Fruit fly (Drosophila melanogaster) whole organism, embryonic: ENCODE data around the gene CG42449.
A peak's percentile ranks its signal among the peaks of the same experiment; 100 is the strongest.

Experiments used
- Antp ChIP-seq: fragments of 200-800 bp; sonication (Bioruptor generic); optimal IDR thresholded peaks from 3 replicates; lab custom pipeline; 2016; ENCODE audit warnings: missing biosample characterization, missing genetic modification characterization
- CG10267 ChIP-seq: fragments of 200-800 bp; sonication (Bioruptor generic); optimal IDR thresholded peaks from 2 replicates; lab custom pipeline; 2018; ENCODE audit warnings: missing biosample characterization, mild to moderate bottlenecking, missing genetic modification characterization, moderate library complexity
- CG11560 ChIP-seq: fragments of 200-800 bp; sonication (Bioruptor generic); IDR thresholded peaks from 3 replicates; pipeline ENCODE4 v1.3.6; 2022; ENCODE audit warnings: missing biosample characterization, missing genetic modification characterization
- CG11695 ChIP-seq: fragments of 200-800 bp; sonication (Bioruptor generic); IDR thresholded peaks from 3 replicates; pipeline ENCODE4 v1.3.6; 2022; ENCODE audit warnings: missing biosample characterization, missing genetic modification characterization
- CG12155 ChIP-seq: fragments of 200-800 bp; sonication (Bioruptor generic); optimal IDR thresholded peaks from 3 replicates; lab custom pipeline; 2016; ENCODE audit warnings: missing biosample characterization, missing genetic modification characterization
- CG14710 ChIP-seq: fragments of 200-800 bp; sonication (Bioruptor generic); optimal IDR thresholded peaks from 3 replicates; lab custom pipeline; 2019; ENCODE audit warnings: missing biosample characterization, mild to moderate bottlenecking, missing genetic modification characterization, moderate library complexity
- CG1603 ChIP-seq: fragments of 200-800 bp; sonication (Bioruptor generic); optimal IDR thresholded peaks from 2 replicates; lab custom pipeline; 2019; ENCODE audit warnings: missing biosample characterization, mild to moderate bottlenecking, missing genetic modification characterization, moderate library complexity
- CG17186 ChIP-seq: fragments of 200-800 bp; sonication (Bioruptor generic); optimal IDR thresholded peaks from 3 replicates; lab custom pipeline; 2017; ENCODE audit warnings: missing biosample characterization, missing genetic modification reagents, missing genetic modification characterization
- CG18764 ChIP-seq: fragments of 200-800 bp; sonication (Bioruptor generic); optimal IDR thresholded peaks from 3 replicates; lab custom pipeline; 2016; ENCODE audit warnings: missing biosample characterization, missing genetic modification characterization
- CG31365 ChIP-seq: fragments of 200-800 bp; sonication (Bioruptor generic); optimal IDR thresholded peaks from 2 replicates; lab custom pipeline; 2018; ENCODE audit warnings: missing biosample characterization, mild to moderate bottlenecking, missing genetic modification characterization
- CG31388 ChIP-seq: fragments of 200-800 bp; sonication (Bioruptor generic); optimal IDR thresholded peaks from 2 replicates; lab custom pipeline; 2016; ENCODE audit warnings: missing biosample characterization, missing genetic modification characterization
- CG31441 ChIP-seq: fragments of 200-800 bp; sonication (Bioruptor generic); IDR thresholded peaks from 2 replicates; pipeline ENCODE4 v1.3.6; 2022; ENCODE audit warnings: missing biosample characterization, missing genetic modification characterization
- CG33557 ChIP-seq: fragments of 200-800 bp; sonication (Bioruptor generic); optimal IDR thresholded peaks from 2 replicates; lab custom pipeline; 2019; ENCODE audit warnings: missing biosample characterization, mild to moderate bottlenecking, missing genetic modification characterization, moderate library complexity
- CG4707 ChIP-seq: fragments of 200-800 bp; sonication (Bioruptor generic); optimal IDR thresholded peaks from 2 replicates; lab custom pipeline; 2018; ENCODE audit warnings: missing biosample characterization, mild to moderate bottlenecking, missing genetic modification characterization, moderate library complexity
- CG6683 ChIP-seq: fragments of 200-800 bp; sonication (Bioruptor generic); optimal IDR thresholded peaks from 2 replicates; lab custom pipeline; 2017; ENCODE audit warnings: missing biosample characterization, mild to moderate bottlenecking, missing genetic modification characterization, missing genetic modification reagents
- CG7372 ChIP-seq: fragments of 200-800 bp; sonication (Bioruptor generic); IDR thresholded peaks from 2 replicates; pipeline ENCODE4 v1.3.6; 2022; ENCODE audit warnings: missing biosample characterization, missing genetic modification characterization
- CG9817 ChIP-seq: fragments of 200-800 bp; sonication (Bioruptor generic); optimal IDR thresholded peaks from 2 replicates; lab custom pipeline; 2018; ENCODE audit warnings: missing biosample characterization, mild to moderate bottlenecking, missing genetic modification characterization, moderate library complexity
- Dek ChIP-seq: fragments of 200-800 bp; sonication (Bioruptor generic); optimal IDR thresholded peaks from 3 replicates; lab custom pipeline; 2019; ENCODE audit warnings: missing biosample characterization, mild to moderate bottlenecking, missing genetic modification characterization, moderate library complexity
- Dfd ChIP-seq, 2 experiments: fragments of >200 bp; optimal IDR thresholded peaks; 2 replicates each; lab custom pipeline; 2017; ENCODE audit warnings: missing biosample characterization in 2 of 2, missing genetic modification characterization in 2 of 2
- Dip2 ChIP-seq: fragments of 200-800 bp; sonication (Bioruptor generic); IDR thresholded peaks from 2 replicates; pipeline ENCODE4 v1.3.6; 2022; ENCODE audit warnings: missing biosample characterization, missing genetic modification characterization
- Dref ChIP-seq: fragments of 200-800 bp; sonication (Bioruptor generic); IDR thresholded peaks from 2 replicates; pipeline ENCODE4 v1.3.6; 2022; ENCODE audit warnings: missing biosample characterization, missing genetic modification characterization
- Eip74EF ChIP-seq, 2 experiments: fragments of 200-800 bp in 1 of 2; fragments of >200 bp in 1 of 2; sonication (Bioruptor generic) in 1 of 2; optimal IDR thresholded peaks; 2 replicates each; lab custom pipeline; 2017 to 2019; ENCODE audit warnings: missing biosample characterization in 2 of 2, missing genetic modification characterization in 2 of 2, mild to moderate bottlenecking in 1 of 2, moderate library complexity in 1 of 2
- Elba2 ChIP-seq: fragments of 200-800 bp; sonication (Bioruptor generic); optimal IDR thresholded peaks from 3 replicates; lab custom pipeline; 2016; ENCODE audit warnings: missing biosample characterization, missing genetic modification characterization
- HLH3B ChIP-seq: fragments of 200-800 bp; sonication (Bioruptor generic); IDR thresholded peaks from 2 replicates; pipeline ENCODE4 v1.3.6; 2022; ENCODE audit warnings: missing biosample characterization, missing genetic modification characterization
- HLH54F ChIP-seq: fragments of 200-800 bp; sonication (Bioruptor generic); optimal IDR thresholded peaks from 3 replicates; lab custom pipeline; 2016; ENCODE audit warnings: missing biosample characterization, missing genetic modification characterization
- Kr ChIP-seq: fragments of 200-800 bp; sonication (Bioruptor generic); optimal IDR thresholded peaks from 2 replicates; lab custom pipeline; 2017; ENCODE audit warnings: missing biosample characterization, mild to moderate bottlenecking, missing genetic modification characterization
- Lim3 ChIP-seq: fragments of 200-800 bp; sonication (Bioruptor generic); IDR thresholded peaks from 2 replicates; pipeline ENCODE4 v1.3.6; 2022; ENCODE audit warnings: missing biosample characterization, missing genetic modification characterization
- NC2α ChIP-seq: fragments of 200-800 bp; sonication (Bioruptor generic); optimal IDR thresholded peaks from 2 replicates; lab custom pipeline; 2016; ENCODE audit warnings: missing biosample characterization, missing genetic modification characterization
- NK7.1 ChIP-seq: fragments of 200-800 bp; sonication (Bioruptor generic); optimal IDR thresholded peaks from 3 replicates; lab custom pipeline; 2016; ENCODE audit warnings: missing biosample characterization, missing genetic modification characterization
- Oli ChIP-seq: fragments of 200-800 bp; sonication (Bioruptor generic); optimal IDR thresholded peaks from 2 replicates; lab custom pipeline; 2018; ENCODE audit warnings: missing biosample characterization, mild to moderate bottlenecking, missing genetic modification characterization, moderate library complexity
- Opbp ChIP-seq: fragments of 200-800 bp; sonication (Bioruptor generic); IDR thresholded peaks from 3 replicates; pipeline ENCODE4 v1.3.6; 2022; ENCODE audit warnings: missing biosample characterization, missing genetic modification characterization; ENCODE audit not compliant: partially characterized antibody
- Poxn ChIP-seq: fragments of 200-800 bp; sonication (Bioruptor generic); IDR thresholded peaks from 2 replicates; pipeline ENCODE4 v1.3.6; 2022; ENCODE audit warnings: missing biosample characterization, missing genetic modification characterization
- Taf1 ChIP-seq: fragments of 200-800 bp; sonication (Bioruptor generic); IDR thresholded peaks from 2 replicates; pipeline ENCODE4 v1.3.6; 2022; ENCODE audit warnings: missing biosample characterization, missing genetic modification characterization
- ash1 ChIP-seq: fragments of 200-800 bp; sonication (Bioruptor generic); optimal IDR thresholded peaks from 2 replicates; lab custom pipeline; 2018; ENCODE audit warnings: missing biosample characterization, mild to moderate bottlenecking, missing genetic modification characterization
- bbx ChIP-seq: fragments of 200-800 bp; sonication (Bioruptor generic); IDR thresholded peaks from 2 replicates; pipeline ENCODE4 v1.3.6; 2022; ENCODE audit warnings: missing biosample characterization, missing genetic modification characterization; ENCODE audit not compliant: partially characterized antibody
- dimm ChIP-seq: fragments of 200-800 bp; sonication (Bioruptor generic); IDR thresholded peaks from 2 replicates; pipeline ENCODE4 v1.3.6; 2022; ENCODE audit warnings: missing biosample characterization, missing genetic modification characterization
- gem ChIP-seq: fragments of 200-800 bp; sonication (Bioruptor generic); optimal IDR thresholded peaks from 2 replicates; lab custom pipeline; 2019; ENCODE audit warnings: missing biosample characterization, mild to moderate bottlenecking, missing genetic modification characterization, moderate library complexity
- grn ChIP-seq: fragments of 200-800 bp; sonication (Bioruptor generic); optimal IDR thresholded peaks from 3 replicates; lab custom pipeline; 2017; ENCODE audit warnings: missing biosample characterization, missing genetic modification characterization
- her ChIP-seq: fragments of 200-800 bp; sonication (Bioruptor generic); optimal IDR thresholded peaks from 2 replicates; lab custom pipeline; 2016; ENCODE audit warnings: missing biosample characterization, missing genetic modification characterization
- ind ChIP-seq: fragments of 200-800 bp; sonication (Bioruptor generic); optimal IDR thresholded peaks from 3 replicates; lab custom pipeline; 2016; ENCODE audit warnings: missing biosample characterization, missing genetic modification characterization
- lbe ChIP-seq: fragments of 200-800 bp; sonication (Bioruptor generic); optimal IDR thresholded peaks from 2 replicates; lab custom pipeline; 2016; ENCODE audit warnings: missing biosample characterization, mild to moderate bottlenecking, missing genetic modification characterization
- otp ChIP-seq: fragments of 200-800 bp; sonication (Bioruptor generic); IDR thresholded peaks from 3 replicates; pipeline ENCODE4, ENCODE4 v1.3.6; 2022; ENCODE audit warnings: missing biosample characterization, missing genetic modification characterization
- pan ChIP-seq, 4 experiments: fragments of >200 bp in 3 of 4; fragments of 200-800 bp in 1 of 4; sonication (Bioruptor generic) in 1 of 4; optimal IDR thresholded peaks in 3 of 4; IDR thresholded peaks in 1 of 4; 2 replicates each; pipeline versions ENCODE4 v1.3.6 to Lab custom; 2017 to 2022; ENCODE audit warnings: missing biosample characterization in 2 of 4, missing genetic modification characterization in 2 of 4, mixed read lengths in 1 of 4
- pnt ChIP-seq: fragments of 200-800 bp; sonication (Bioruptor generic); optimal IDR thresholded peaks from 3 replicates; lab custom pipeline; 2016; ENCODE audit warnings: missing biosample characterization, missing genetic modification characterization
- sd ChIP-seq: fragments of 200-800 bp; sonication (Bioruptor generic); optimal IDR thresholded peaks from 3 replicates; lab custom pipeline; 2018; ENCODE audit warnings: missing biosample characterization, mild to moderate bottlenecking, missing genetic modification characterization, moderate library complexity
- tll ChIP-seq, 2 experiments: fragments of 200-800 bp in 1 of 2; fragments of >200 bp in 1 of 2; sonication (Bioruptor generic) in 1 of 2; optimal IDR thresholded peaks; 2 replicates each; lab custom pipeline; 2017 to 2019; ENCODE audit warnings: missing biosample characterization in 2 of 2, missing genetic modification characterization in 2 of 2, mild to moderate bottlenecking in 1 of 2, moderate library complexity in 1 of 2
- tup ChIP-seq: fragments of 200-800 bp; sonication (Bioruptor generic); optimal IDR thresholded peaks from 2 replicates; lab custom pipeline; 2016; ENCODE audit warnings: missing biosample characterization, mild to moderate bottlenecking, missing genetic modification characterization, moderate library complexity
- unpg ChIP-seq: fragments of 200-800 bp; sonication (Bioruptor generic); optimal IDR thresholded peaks from 3 replicates; lab custom pipeline; 2018; ENCODE audit warnings: missing biosample characterization, mild to moderate bottlenecking, missing genetic modification characterization, moderate library complexity
- wek ChIP-seq: fragments of 200-800 bp; sonication (Bioruptor generic); optimal IDR thresholded peaks from 3 replicates; lab custom pipeline; 2018; ENCODE audit warnings: missing biosample characterization, mild to moderate bottlenecking, missing genetic modification characterization, moderate library complexity

The CG42449 gene

dm6 chrX:5718476-5719012, 35.5 kb downstream of the CG42449 start (continued):
- TF ChIP-seq Eip74EF (GFP tag; optimal IDR thresholded peaks at IDR 0.05; lab: Kevin White, UChicago) (no peak), Dref (GFP tag; lab: Robert Waterston, UW) (peak; percentile 26; the same call in 1 of the 2 replicates), Taf1 (GFP tag; lab: Robert Waterston, UW) (peak; percentile 75), CG4707 (GFP tag; lab: Kevin White, UChicago) (no peak), NK7.1 (GFP tag; lab: Kevin White, UChicago) (no peak), pnt (GFP tag; lab: Kevin White, UChicago) (no peak), wek (GFP tag; lab: Kevin White, UChicago) (no peak), CG18764 (GFP tag; lab: Kevin White, UChicago) (peak; percentile 23), dimm (GFP tag; lab: Robert Waterston, UW) (no peak), lbe (GFP tag; lab: Kevin White, UChicago) (peak; percentile 67), tll (GFP tag; optimal IDR thresholded peaks at IDR 0.05; lab: Kevin White, UChicago) (no peak), Dip2 (GFP tag; lab: Robert Waterston, UW) (no peak), Opbp (no peak), Dfd (GFP tag; optimal IDR thresholded peaks at IDR 0.05; lab: Kevin White, UChicago) (no peak), CG31365 (tag; lab: Kevin White, UChicago) (no peak), gem (peak; percentile 75), Dek (tag; lab: Kevin White, UChicago) (peak; percentile 68), pan (optimal IDR thresholded peaks at IDR 0.05; lab: Kevin White, UChicago) (no peak), pan (GFP tag; optimal IDR thresholded peaks at IDR 0.05 in 1 of 2, IDR thresholded peaks at IDR 0.05 in 1 of 2) (peak in 1 of 2 experiments; percentile 65), ash1 (GFP tag; lab: Kevin White, UChicago) (no peak), Antp (no peak), tup (GFP tag; lab: Kevin White, UChicago) (no peak), bbx (no peak), CG33557 (no peak), ind (GFP tag; lab: Kevin White, UChicago) (peak; percentile 58), Oli (tag; lab: Kevin White, UChicago) (peak; percentile 59), otp (GFP tag; lab: Robert Waterston, UW) (peak; percentile 38; the same call in 1 of the 3 replicates), Lim3 (no peak), Poxn (GFP tag; lab: Robert Waterston, UW) (peak; percentile 51; the same call in 1 of the 2 replicates), CG12155 (GFP tag; lab: Kevin White, UChicago) (peak; percentile 57), HLH3B (GFP tag; lab: Robert Waterston, UW) (peak; percentile 50; the same call in 1 of the 2 replicates), CG11695 (GFP tag; lab: Robert Waterston, UW) (peak; percentile 57; the same call in 1 of the 3 replicates), grn (GFP tag; lab: Kevin White, UChicago) (no peak), Elba2 (GFP tag; lab: Kevin White, UChicago) (no peak), sd (peak; percentile 86), CG17186 (GFP tag; lab: Kevin White, UChicago) (no peak), NC2α (GFP tag; lab: Kevin White, UChicago) (no peak), Kr (GFP tag; lab: Kevin White, UChicago) (no peak), CG9817 (peak; percentile 75), CG7372 (GFP tag; lab: Robert Waterston, UW) (peak; percentile 74), HLH54F (GFP tag; lab: Kevin White, UChicago) (no peak), CG10267 (tag; lab: Kevin White, UChicago) (peak; percentile 28), unpg (GFP tag; lab: Kevin White, UChicago) (peak; percentile 64), CG11560 (tag; lab: Robert Waterston, UW) (peak; percentile 39; the same call in 1 of the 3 replicates), CG6683 (peak; percentile 44), CG31388 (GFP tag; lab: Kevin White, UChicago) (no peak), her (no peak), CG14710 (tag; lab: Kevin White, UChicago) (no peak), CG1603 (peak; percentile 4), CG31441 (GFP tag; lab: Robert Waterston, UW) (0 out of 2 replicates have a peak, but pooled peaks have one; percentile 35)
